Fruit fly (Drosophila melanogaster): ENCODE data around the gene CG17110.

CG17110 gene

DNA sequence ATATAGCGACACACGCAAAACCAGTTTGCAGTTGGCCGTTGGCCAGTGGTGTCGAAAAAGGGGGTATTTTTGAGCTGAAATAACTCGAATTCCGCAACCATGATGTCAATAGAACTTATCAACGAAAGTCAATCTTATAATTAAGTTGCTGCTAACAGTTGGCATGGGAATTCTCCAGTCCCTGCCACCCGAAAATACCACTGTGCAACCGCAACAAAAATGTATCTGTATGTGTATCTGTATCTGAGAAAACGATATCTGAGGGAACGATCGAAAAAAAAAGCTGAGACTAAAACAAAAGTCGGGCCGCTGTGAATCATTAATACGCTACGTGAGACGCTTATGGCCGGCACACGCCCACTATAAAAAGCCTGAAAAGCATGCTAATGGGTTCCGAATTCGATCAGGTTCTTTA lies 45.0 kb upstream of the CG17110 start (continued):
- peak; percentile 79 for TF ChIP-seq Drgx (GFP tag; IDR thresholded peaks at IDR 0.05)
- peak; percentile 40 for TF ChIP-seq caup (GFP tag; optimal IDR thresholded peaks at IDR 0.05; ENCODE audit: severe bottlenecking)
- TF ChIP-seq chn (GFP tag; optimal IDR thresholded peaks at IDR 0.05) = peak; percentile 13
- TF ChIP-seq D19B (GFP tag; optimal IDR thresholded peaks at IDR 0.05) = peak; percentile 4
- TF ChIP-seq CG12299 (tag; optimal IDR thresholded peaks at IDR 0.05) = no peak
- peak; percentile 20 for TF ChIP-seq CG16815 (GFP tag; optimal IDR thresholded peaks at IDR 0.05)
- no peak for TF ChIP-seq CG17186 (GFP tag; optimal IDR thresholded peaks at IDR 0.05)
- TF ChIP-seq CG17385 (GFP tag; optimal IDR thresholded peaks at IDR 0.05) = peak; percentile 1
- no peak for TF ChIP-seq trem (tag; optimal IDR thresholded peaks at IDR 0.05)
- TF ChIP-seq Spps (tag; optimal IDR thresholded peaks at IDR 0.05) = no peak
- TF ChIP-seq CG11085 (GFP tag; IDR thresholded peaks at IDR 0.05) = no peak
- peak; percentile 14; the same call in 1 of the 2 replicates for TF ChIP-seq gsb (GFP tag; IDR thresholded peaks at IDR 0.05)
- TF ChIP-seq hkb (optimal IDR thresholded peaks at IDR 0.05) = no peak
- TF ChIP-seq hkb (GFP tag; IDR thresholded peaks at IDR 0.05) = peak; percentile 64; the same call in 1 of the 2 replicates
- TF ChIP-seq CG42726 (GFP tag; IDR thresholded peaks at IDR 0.05; ENCODE audit: partially characterized antibody) = no peak
- TF ChIP-seq CG3163 (GFP tag; optimal IDR thresholded peaks at IDR 0.05) = no peak
- TF ChIP-seq NC2β (GFP tag; optimal IDR thresholded peaks at IDR 0.05) = peak; percentile 18
- 0 out of 2 replicates have a peak, but pooled peaks have one; percentile 30 for TF ChIP-seq CG6689 (GFP tag; IDR thresholded peaks at IDR 0.05)
- peak; percentile 46 for TF ChIP-seq CG3281 (GFP tag; optimal IDR thresholded peaks at IDR 0.05)
- TF ChIP-seq amos (GFP tag; IDR thresholded peaks at IDR 0.05; ENCODE audit: partially characterized antibody) = no peak
- TF ChIP-seq sna (GFP tag; IDR thresholded peaks at IDR 0.05; ENCODE audit: partially characterized antibody) = no peak
- no peak for TF ChIP-seq nau (GFP tag; optimal IDR thresholded peaks at IDR 0.05)
- TF ChIP-seq Dref (GFP tag; IDR thresholded peaks at IDR 0.05) = no peak
- TF ChIP-seq cwo (GFP tag; optimal IDR thresholded peaks at IDR 0.05) = peak; percentile 19
- TF ChIP-seq CG8089 (GFP tag; optimal IDR thresholded peaks at IDR 0.05) = no peak
- no peak; the same call in 1 of the 2 replicates for TF ChIP-seq bowl (GFP tag; IDR thresholded peaks at IDR 0.05)
- TF ChIP-seq nom (GFP tag; optimal IDR thresholded peaks at IDR 0.05) = peak; percentile 81
- TF ChIP-seq Nf-YB (GFP tag; optimal IDR thresholded peaks at IDR 0.05) = no peak
- 0 out of 3 replicates have a peak, but pooled peaks have one; percentile 26 for TF ChIP-seq H15 (GFP tag; IDR thresholded peaks at IDR 0.05)
- TF ChIP-seq CG11247 (GFP tag; IDR thresholded peaks at IDR 0.05) = peak; percentile 57
- TF ChIP-seq CG16779 (GFP tag; IDR thresholded peaks at IDR 0.05) = 0 out of 2 replicates have a peak, but pooled peaks have one; percentile 20
- peak; percentile 48; the same call in 1 of the 2 replicates for TF ChIP-seq ap (GFP tag; IDR thresholded peaks at IDR 0.05)
- peak; percentile 35 for TF ChIP-seq CG13624 (GFP tag; optimal IDR thresholded peaks at IDR 0.05)
- TF ChIP-seq Xbp1 (GFP tag; optimal IDR thresholded peaks at IDR 0.05) = peak; percentile 38
- peak; percentile 17; the same call in 1 of the 3 replicates for TF ChIP-seq CG14050 (GFP tag; IDR thresholded peaks at IDR 0.05)
- TF ChIP-seq Med (GFP tag) = peak; percentile 92
- TF ChIP-seq Dbx (GFP tag; IDR thresholded peaks at IDR 0.05) = peak; percentile 76
- no peak for TF ChIP-seq pros (GFP tag; optimal IDR thresholded peaks at IDR 0.05)
- TF ChIP-seq Mrtf (GFP tag; IDR thresholded peaks at IDR 0.05) = peak; percentile 55; the same call in 1 of the 3 replicates
- no peak for TF ChIP-seq unc-4 (GFP tag; IDR thresholded peaks at IDR 0.05; ENCODE audit: partially characterized antibody)
- TF ChIP-seq lilli (GFP tag; optimal IDR thresholded peaks at IDR 0.05) = peak; percentile 68
- no peak for TF ChIP-seq CG7928 (GFP tag; optimal IDR thresholded peaks at IDR 0.05)
- TF ChIP-seq CG15479 (GFP tag; optimal IDR thresholded peaks at IDR 0.05) = no peak
- TF ChIP-seq CHES-1-like (GFP tag; optimal IDR thresholded peaks at IDR 0.05) = peak; percentile 38
- no peak for TF ChIP-seq psq (GFP tag; optimal IDR thresholded peaks at IDR 0.05)
- no peak for TF ChIP-seq CG13123 (GFP tag; optimal IDR thresholded peaks at IDR 0.05)
- TF ChIP-seq Ets97D (GFP tag; optimal IDR thresholded peaks at IDR 0.05) = no peak
- TF ChIP-seq Rfx (GFP tag; IDR thresholded peaks at IDR 0.05) = peak; percentile 81
- TF ChIP-seq gcm (GFP tag; optimal IDR thresholded peaks at IDR 0.05) = no peak
- TF ChIP-seq CG4730 (GFP tag; IDR thresholded peaks at IDR 0.05) = peak; percentile 50
- TF ChIP-seq odd (GFP tag; optimal IDR thresholded peaks at IDR 0.05) = no peak

Data from whole organism, embryonic.